Fruit fly (Drosophila melanogaster) whole organism, embryonic: Measurements from ENCODE around the gene rdog.

Experiments
- CG10431 ChIP-seq: fragments of 200-800 bp; sonication (Bioruptor generic); optimal IDR thresholded peaks from 3 replicates; lab custom pipeline; 2018; ENCODE audit warnings: missing biosample characterization, mild to moderate bottlenecking, missing genetic modification characterization
- CG12236 ChIP-seq: fragments of 200-800 bp; sonication (Bioruptor generic); optimal IDR thresholded peaks from 2 replicates; lab custom pipeline; 2016; ENCODE audit warnings: missing biosample characterization, missing genetic modification characterization
- CG13296 ChIP-seq: fragments of 200-800 bp; sonication (Bioruptor generic); optimal IDR thresholded peaks from 3 replicates; lab custom pipeline; 2018; ENCODE audit warnings: missing biosample characterization, mild to moderate bottlenecking, missing genetic modification characterization
- CG13424 ChIP-seq: fragments of 200-800 bp; sonication (Bioruptor generic); optimal IDR thresholded peaks from 2 replicates; lab custom pipeline; 2019; ENCODE audit warnings: missing biosample characterization, mild to moderate bottlenecking, missing genetic modification characterization, moderate library complexity
- CG15601 ChIP-seq: fragments of 200-800 bp; sonication (Bioruptor generic); optimal IDR thresholded peaks from 3 replicates; lab custom pipeline; 2019; ENCODE audit warnings: missing biosample characterization, mild to moderate bottlenecking, missing genetic modification characterization, moderate library complexity
- CG16815 ChIP-seq: fragments of 200-800 bp; sonication (Bioruptor generic); optimal IDR thresholded peaks from 3 replicates; lab custom pipeline; 2017; ENCODE audit warnings: missing biosample characterization, mild to moderate bottlenecking, missing genetic modification characterization
- CG17612 ChIP-seq: fragments of 200-800 bp; sonication (Bioruptor generic); IDR thresholded peaks from 2 replicates; pipeline ENCODE4 v1.3.6; 2022; ENCODE audit warnings: missing biosample characterization, missing genetic modification characterization
- CG30431 ChIP-seq: fragments of 200-800 bp; sonication (Bioruptor generic); optimal IDR thresholded peaks from 2 replicates; lab custom pipeline; 2017; ENCODE audit warnings: missing biosample characterization, missing genetic modification characterization
- CG3163 ChIP-seq: fragments of 200-800 bp; sonication (Bioruptor generic); optimal IDR thresholded peaks from 3 replicates; lab custom pipeline; 2016; ENCODE audit warnings: missing biosample characterization, missing genetic modification characterization
- CG32772 ChIP-seq: fragments of 200-800 bp; sonication (Bioruptor generic); IDR thresholded peaks from 2 replicates; pipeline ENCODE4 v1.3.6; 2022; ENCODE audit warnings: missing biosample characterization, missing genetic modification characterization
- CG4404 ChIP-seq: fragments of 200-800 bp; sonication (Bioruptor generic); IDR thresholded peaks from 2 replicates; pipeline ENCODE4 v1.3.6; 2022; ENCODE audit warnings: missing biosample characterization, missing genetic modification characterization
- CG6175 ChIP-seq: fragments of 200-800 bp; sonication (Bioruptor generic); IDR thresholded peaks from 3 replicates; pipeline ENCODE4 v1.3.6; 2022; ENCODE audit warnings: missing biosample characterization, missing genetic modification characterization
- CG7839 ChIP-seq: fragments of 200-800 bp; sonication (Bioruptor generic); optimal IDR thresholded peaks from 3 replicates; lab custom pipeline; 2018; ENCODE audit warnings: missing biosample characterization, mild to moderate bottlenecking, missing genetic modification characterization, moderate library complexity
- CG8290 ChIP-seq, 3 experiments: fragments of 200-800 bp; sonication (Bioruptor generic); optimal IDR thresholded peaks; 2 replicates each; lab custom pipeline; 2016 to 2019; ENCODE audit warnings: missing biosample characterization in 3 of 3, missing genetic modification characterization in 3 of 3, mild to moderate bottlenecking in 2 of 3, moderate library complexity in 1 of 3
- CG8388 ChIP-seq: fragments of 200-800 bp; sonication (Bioruptor generic); optimal IDR thresholded peaks from 2 replicates; lab custom pipeline; 2019; ENCODE audit warnings: missing biosample characterization, mild to moderate bottlenecking, missing genetic modification characterization, moderate library complexity
- CG9797 ChIP-seq: fragments of 200-800 bp; sonication (Bioruptor generic); optimal IDR thresholded peaks from 3 replicates; lab custom pipeline; 2018; ENCODE audit warnings: missing biosample characterization, mild to moderate bottlenecking, missing genetic modification characterization
- Chrac-16 ChIP-seq: fragments of 200-800 bp; sonication (Bioruptor generic); optimal IDR thresholded peaks from 3 replicates; lab custom pipeline; 2016; ENCODE audit warnings: missing biosample characterization, missing genetic modification characterization
- CoRest ChIP-seq: fragments of 200-800 bp; sonication (Bioruptor generic); optimal IDR thresholded peaks from 3 replicates; lab custom pipeline; 2018; ENCODE audit warnings: missing biosample characterization, mild to moderate bottlenecking, missing genetic modification characterization, moderate library complexity
- D19A ChIP-seq: fragments of 200-800 bp; optimal IDR thresholded peaks from 3 replicates; lab custom pipeline; 2019; ENCODE audit warnings: missing biosample characterization, mild to moderate bottlenecking, missing genetic modification characterization, moderate library complexity
- H15 ChIP-seq: fragments of 200-800 bp; sonication (Bioruptor generic); IDR thresholded peaks from 3 replicates; pipeline ENCODE4 v1.3.6; 2022; ENCODE audit warnings: missing biosample characterization, missing genetic modification characterization
- Hmr ChIP-seq: fragments of 200-800 bp; sonication (Bioruptor generic); optimal IDR thresholded peaks from 3 replicates; lab custom pipeline; 2017; ENCODE audit warnings: mild to moderate bottlenecking, missing biosample characterization, missing genetic modification reagents, missing genetic modification characterization
- NC2β ChIP-seq: fragments of 200-800 bp; sonication (Bioruptor generic); optimal IDR thresholded peaks from 2 replicates; lab custom pipeline; 2016; ENCODE audit warnings: missing biosample characterization, missing genetic modification characterization
- NFAT ChIP-seq: fragments of 200-800 bp; sonication (Bioruptor generic); IDR thresholded peaks from 2 replicates; pipeline ENCODE4 v1.3.6; 2022; ENCODE audit warnings: missing biosample characterization, missing genetic modification characterization
- NfI ChIP-seq: fragments of 200-800 bp; sonication (Bioruptor generic); optimal IDR thresholded peaks from 3 replicates; lab custom pipeline; 2018; ENCODE audit warnings: missing biosample characterization, mild to moderate bottlenecking, missing genetic modification characterization, moderate library complexity
- Rx ChIP-seq: fragments of 200-800 bp; sonication (Bioruptor generic); IDR thresholded peaks from 2 replicates; pipeline ENCODE4 v1.3.6; 2022; ENCODE audit warnings: missing biosample characterization, missing genetic modification characterization
- Sin3A ChIP-seq: fragments of >200 bp; optimal IDR thresholded peaks from 2 replicates; lab custom pipeline; 2018
- Trl ChIP-seq, 3 experiments: fragments of >200 bp in 2 of 3; fragments of 200-800 bp in 1 of 3; sonication (Bioruptor generic) in 1 of 3; optimal IDR thresholded peaks; 2 replicates in 1 of 3; 3 replicates in 2 of 3; lab custom pipeline; 2016 to 2017; ENCODE audit warnings: missing biosample characterization in 1 of 3, missing genetic modification characterization in 1 of 3
- chif ChIP-seq, 2 experiments: fragments of 200-800 bp; sonication (Bioruptor generic); optimal IDR thresholded peaks; 3 replicates each; lab custom pipeline; 2016; ENCODE audit warnings: missing biosample characterization in 2 of 2, missing genetic modification characterization in 2 of 2
- corto ChIP-seq: fragments of 200-800 bp; sonication (Bioruptor generic); optimal IDR thresholded peaks from 2 replicates; lab custom pipeline; 2016; ENCODE audit warnings: missing biosample characterization, mild to moderate bottlenecking, missing genetic modification characterization, moderate library complexity
- dan ChIP-seq: fragments of 200-800 bp; sonication (Bioruptor generic); IDR thresholded peaks from 2 replicates; pipeline ENCODE4 v1.3.6; 2022; ENCODE audit warnings: missing biosample characterization, missing genetic modification characterization
- dati ChIP-seq: fragments of 200-800 bp; sonication (Bioruptor generic); IDR thresholded peaks from 2 replicates; pipeline ENCODE4 v1.3.6; 2022; ENCODE audit warnings: missing biosample characterization, missing genetic modification characterization
- disco-r ChIP-seq: fragments of 200-800 bp; sonication (Bioruptor generic); optimal IDR thresholded peaks from 2 replicates; lab custom pipeline; 2016; ENCODE audit warnings: missing biosample characterization, missing genetic modification characterization
- emc ChIP-seq: fragments of 200-800 bp; sonication (Bioruptor generic); optimal IDR thresholded peaks from 2 replicates; lab custom pipeline; 2016; ENCODE audit warnings: missing biosample characterization, missing genetic modification characterization
- gcm2 ChIP-seq: fragments of 200-800 bp; sonication (Bioruptor generic); optimal IDR thresholded peaks from 2 replicates; lab custom pipeline; 2016; ENCODE audit warnings: missing biosample characterization, missing genetic modification characterization
- grau ChIP-seq: fragments of 200-800 bp; optimal IDR thresholded peaks from 3 replicates; lab custom pipeline; 2019; ENCODE audit warnings: missing biosample characterization, mild to moderate bottlenecking, missing genetic modification characterization, moderate library complexity
- ind ChIP-seq: fragments of 200-800 bp; sonication (Bioruptor generic); optimal IDR thresholded peaks from 3 replicates; lab custom pipeline; 2016; ENCODE audit warnings: missing biosample characterization, missing genetic modification characterization
- lbe ChIP-seq: fragments of 200-800 bp; sonication (Bioruptor generic); optimal IDR thresholded peaks from 2 replicates; lab custom pipeline; 2016; ENCODE audit warnings: missing biosample characterization, mild to moderate bottlenecking, missing genetic modification characterization
- lmd ChIP-seq: fragments of 200-800 bp; sonication (Bioruptor generic); IDR thresholded peaks from 2 replicates; pipeline ENCODE4 v1.3.6; 2022; ENCODE audit warnings: missing biosample characterization, missing genetic modification characterization
- nerfin-1 ChIP-seq: fragments of 200-800 bp; sonication (Bioruptor generic); optimal IDR thresholded peaks from 3 replicates; lab custom pipeline; 2019; ENCODE audit warnings: missing biosample characterization, mild to moderate bottlenecking, missing genetic modification characterization, moderate library complexity
- nmo ChIP-seq: fragments of 200-800 bp; sonication (Bioruptor generic); optimal IDR thresholded peaks from 2 replicates; lab custom pipeline; 2018; ENCODE audit warnings: missing biosample characterization, mild to moderate bottlenecking, missing genetic modification characterization, moderate library complexity
- nom ChIP-seq: fragments of 200-800 bp; sonication (Bioruptor generic); optimal IDR thresholded peaks from 2 replicates; lab custom pipeline; 2017; ENCODE audit warnings: missing biosample characterization, missing genetic modification characterization, mild to moderate bottlenecking, moderate library complexity, missing genetic modification reagents
- pnt ChIP-seq: fragments of 200-800 bp; sonication (Bioruptor generic); optimal IDR thresholded peaks from 3 replicates; lab custom pipeline; 2016; ENCODE audit warnings: missing biosample characterization, missing genetic modification characterization
- psq ChIP-seq: fragments of 200-800 bp; sonication (Bioruptor generic); optimal IDR thresholded peaks from 2 replicates; lab custom pipeline; 2017; ENCODE audit warnings: missing biosample characterization, missing genetic modification characterization
- ranshi ChIP-seq: fragments of 200-800 bp; sonication (Bioruptor generic); IDR thresholded peaks from 2 replicates; pipeline ENCODE4 v1.3.6; 2022; ENCODE audit warnings: missing biosample characterization, missing genetic modification characterization
- sens-2 ChIP-seq: fragments of 200-800 bp; sonication (Bioruptor generic); IDR thresholded peaks from 2 replicates; pipeline ENCODE4 v1.3.6; 2022; ENCODE audit warnings: missing biosample characterization, missing genetic modification characterization
- sqz ChIP-seq: fragments of 200-800 bp; sonication (Bioruptor generic); optimal IDR thresholded peaks from 3 replicates; lab custom pipeline; 2018; ENCODE audit warnings: missing biosample characterization, mild to moderate bottlenecking, missing genetic modification characterization
- ssp ChIP-seq: fragments of 200-800 bp; sonication (Bioruptor generic); IDR thresholded peaks from 2 replicates; pipeline ENCODE4 v1.3.6; 2022; ENCODE audit warnings: missing biosample characterization, missing genetic modification characterization
- tna ChIP-seq: fragments of 200-800 bp; sonication (Bioruptor generic); IDR thresholded peaks from 2 replicates; pipeline ENCODE4 v1.3.6; 2022; ENCODE audit warnings: missing biosample characterization, missing genetic modification characterization; ENCODE audit not compliant: partially characterized antibody
- zfh2 ChIP-seq: fragments of 200-800 bp; sonication (Bioruptor generic); optimal IDR thresholded peaks from 2 replicates; lab custom pipeline; 2016; ENCODE audit warnings: missing biosample characterization, missing genetic modification characterization

The rdog gene

DNA sequence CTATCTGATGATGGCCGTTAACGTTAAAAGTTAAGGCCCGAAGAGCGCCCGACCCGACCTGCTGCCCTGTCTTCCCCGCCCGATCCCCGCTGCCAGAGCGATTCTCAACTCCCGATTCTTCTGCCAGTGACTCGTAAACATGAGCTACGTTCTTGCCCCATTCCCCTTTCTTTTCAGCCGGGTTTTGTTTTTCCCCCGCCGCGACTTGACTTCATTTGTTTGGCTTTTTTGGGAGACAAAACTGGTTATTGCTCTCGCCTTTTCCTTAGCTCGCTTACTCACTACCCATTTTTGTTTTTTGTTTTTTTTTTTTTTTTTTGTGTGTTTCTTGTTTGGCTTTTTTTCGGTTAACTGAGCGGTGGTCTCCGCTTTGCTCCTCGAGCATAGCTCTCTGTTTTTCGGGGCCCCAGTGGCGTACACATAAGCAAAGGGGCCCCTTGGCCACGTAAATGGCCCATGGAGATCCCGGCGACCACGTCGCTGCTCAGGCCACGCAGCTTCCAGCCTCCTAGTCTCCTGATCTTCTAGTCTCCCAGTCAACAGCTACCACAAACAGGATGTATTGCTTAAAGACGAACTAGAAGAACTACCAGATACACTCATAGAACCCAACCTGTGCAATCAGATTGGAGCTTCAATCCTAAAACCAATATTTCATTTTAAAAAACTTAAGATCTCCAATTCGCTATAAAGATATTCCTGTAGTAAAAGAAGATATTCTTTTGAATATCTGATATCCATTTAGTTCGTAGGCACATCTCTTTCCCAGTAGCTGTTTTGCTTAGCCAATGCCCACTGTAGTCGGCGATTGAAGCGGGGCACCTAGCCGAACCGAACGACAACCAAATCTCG is 52.8 kb downstream of the rdog start (continued):
- TF ChIP-seq disco-r (GFP tag; lab: Kevin White, UChicago) (no peak), ssp (GFP tag; lab: Robert Waterston, UW) (no peak), sqz (peak; percentile 65), sens-2 (GFP tag; lab: Robert Waterston, UW) (no peak), CG16815 (peak; percentile 11), NC2β (no peak), CG6175 (GFP tag; lab: Robert Waterston, UW) (peak; percentile 67; the same call in 2 of the 3 replicates), CG7839 (tag; lab: Kevin White, UChicago) (peak; percentile 32), Rx (no peak), CG15601 (tag; lab: Kevin White, UChicago) (peak; percentile 4), CG10431 (GFP tag; lab: Kevin White, UChicago) (no peak), nerfin-1 (no peak), Hmr (GFP tag; lab: Kevin White, UChicago) (no peak), CG8290 (GFP tag; optimal IDR thresholded peaks at IDR 0.05; lab: Kevin White, UChicago) (no peak), CG8290 (tag; optimal IDR thresholded peaks at IDR 0.05; lab: Kevin White, UChicago) (no peak), lmd (GFP tag; lab: Robert Waterston, UW) (no peak), dan (GFP tag; lab: Robert Waterston, UW) (no peak), Trl (optimal IDR thresholded peaks at IDR 0.05; lab: Kevin White, UChicago) (peak in 1 of 2 experiments; percentile 18), Trl (GFP tag; optimal IDR thresholded peaks at IDR 0.05; lab: Kevin White, UChicago) (no peak), pnt (GFP tag; lab: Kevin White, UChicago) (no peak), NfI (GFP tag; lab: Kevin White, UChicago) (no peak), zfh2 (GFP tag; lab: Kevin White, UChicago) (peak; percentile 11), nom (GFP tag; lab: Kevin White, UChicago) (peak; percentile 86), CG17612 (GFP tag; lab: Robert Waterston, UW) (no peak), CG3163 (GFP tag; lab: Kevin White, UChicago) (no peak), CG13296 (GFP tag; lab: Kevin White, UChicago) (no peak), Sin3A (lab: Kevin White, UChicago) (no peak), CoRest (tag; lab: Kevin White, UChicago) (peak; percentile 37), gcm2 (no peak), dati (GFP tag; lab: Robert Waterston, UW) (no peak), chif (GFP tag; optimal IDR thresholded peaks at IDR 0.05; lab: Kevin White, UChicago) (peak in 1 of 2 experiments; percentile 5), CG13424 (tag; lab: Kevin White, UChicago) (peak; percentile 11), ind (GFP tag; lab: Kevin White, UChicago) (no peak), CG8388 (GFP tag; lab: Kevin White, UChicago) (peak; percentile 6), CG4404 (GFP tag; lab: Robert Waterston, UW) (0 out of 2 replicates have a peak, but pooled peaks have one; percentile 8), lbe (GFP tag; lab: Kevin White, UChicago) (peak; percentile 54), corto (GFP tag; lab: Kevin White, UChicago) (peak; percentile 40), grau (tag; lab: Kevin White, UChicago) (peak; percentile 91), CG30431 (peak; percentile 17), CG32772 (peak; percentile 60), emc (GFP tag; lab: Kevin White, UChicago) (no peak), D19A (tag; lab: Kevin White, UChicago) (peak; percentile 2), Chrac-16 (GFP tag; lab: Kevin White, UChicago) (peak; percentile 22), CG9797 (GFP tag; lab: Kevin White, UChicago) (no peak), CG12236 (GFP tag; lab: Kevin White, UChicago) (no peak), NFAT (GFP tag; lab: Robert Waterston, UW) (no peak), psq (GFP tag; lab: Kevin White, UChicago) (no peak), tna (GFP tag; lab: Robert Waterston, UW) (no peak), H15 (GFP tag; lab: Robert Waterston, UW) (no peak; the same call in 2 of the 3 replicates), nmo (GFP tag; lab: Kevin White, UChicago) (peak; percentile 27), ranshi (no peak)
